Fruit fly (Drosophila melanogaster): ENCODE data around the gene CG32112.

DNA sequence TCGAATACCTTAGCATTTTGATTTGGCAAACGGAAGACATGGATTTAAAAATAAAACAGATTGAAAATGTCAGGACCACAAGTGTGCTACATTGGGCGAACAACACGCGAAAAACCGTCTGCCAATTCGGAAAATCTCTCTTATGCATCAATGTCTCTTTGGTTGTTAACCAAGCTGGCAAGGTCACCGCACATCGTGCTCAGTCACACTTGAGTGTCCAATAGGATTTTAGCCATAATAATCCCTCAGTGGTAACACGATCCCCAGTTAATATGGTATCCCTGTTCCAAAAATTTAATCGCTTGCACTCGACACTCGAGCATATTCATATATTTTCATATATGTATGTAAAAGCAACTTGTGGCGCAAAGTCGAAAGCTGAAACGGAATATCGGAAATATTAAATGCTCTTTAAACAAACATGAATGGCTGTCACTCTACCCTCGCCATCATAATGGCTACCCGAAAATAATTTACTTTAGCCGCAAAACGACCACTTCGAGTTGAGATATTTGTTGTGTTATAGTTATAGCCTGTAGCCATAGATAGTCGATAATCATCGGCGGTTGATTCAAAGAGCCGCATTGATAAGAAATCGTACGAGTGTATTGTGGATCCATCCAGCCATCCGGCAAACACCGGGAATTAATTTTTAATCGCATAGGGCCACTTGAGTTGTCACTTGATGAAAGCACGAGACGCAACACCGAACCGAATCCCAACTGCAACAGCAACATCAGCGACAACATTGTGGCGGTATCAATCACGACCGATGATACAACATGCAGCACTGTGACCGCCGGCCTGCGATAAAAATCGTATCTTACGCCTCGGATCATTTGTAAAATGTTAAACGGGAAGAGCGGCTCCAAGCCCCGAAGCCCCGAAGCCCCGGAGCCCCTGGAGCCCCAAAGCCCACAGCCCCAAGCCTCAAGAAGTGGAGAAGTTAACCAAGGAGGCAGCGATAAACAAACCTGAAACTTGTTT, 46.7 kb upstream of the CG32112 start:
- no peak for TF ChIP-seq CG8478 (optimal IDR thresholded peaks at IDR 0.05)
- TF ChIP-seq CTCF (optimal IDR thresholded peaks at IDR 0.05): no peak

All from S2 (cell line).